Worm (Caenorhabditis elegans): ENCODE data around the gene gldi-7.

Gene gldi-7

DNA sequence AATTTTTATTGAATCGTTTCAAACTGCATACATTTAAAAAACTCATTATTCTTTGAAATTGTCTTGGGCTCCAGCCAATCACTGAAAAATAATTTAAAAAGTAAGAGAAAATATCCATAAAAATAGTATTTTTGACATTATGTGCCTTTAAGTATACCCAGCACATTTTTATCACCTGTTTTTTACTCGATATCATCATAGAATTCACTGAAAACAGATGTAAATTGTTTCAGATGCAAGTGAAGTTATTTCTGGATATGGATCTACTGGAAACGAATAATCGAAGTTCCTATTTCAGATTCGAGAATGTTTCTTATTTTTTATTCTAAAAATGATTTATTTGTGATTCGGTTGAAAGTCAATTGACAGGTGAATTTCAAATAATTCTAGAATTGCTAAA lies 23.5 kb upstream of the gldi-7 start:
- no peak for TF ChIP-seq nhr-237 (tag; optimal IDR thresholded peaks at IDR 0.05)
- TF ChIP-seq nhr-11 (tag; optimal IDR thresholded peaks at IDR 0.05): no peak
- no peak for TF ChIP-seq snpc-1.2 (GFP tag; IDR thresholded peaks at IDR 0.05)
- TF ChIP-seq set-16 (GFP tag; IDR thresholded peaks at IDR 0.05): no peak
- no peak for TF ChIP-seq dmd-8 (GFP tag; IDR thresholded peaks at IDR 0.05)
- no peak for TF ChIP-seq egl-43 (GFP tag; IDR thresholded peaks at IDR 0.05)
- no peak for TF ChIP-seq skn-1 (tag; optimal IDR thresholded peaks at IDR 0.05)
- no peak for TF ChIP-seq gei-8 (GFP tag; optimal IDR thresholded peaks at IDR 0.05)
- no peak for TF ChIP-seq lir-3 (tag; optimal IDR thresholded peaks at IDR 0.05)
- TF ChIP-seq ama-1 (optimal IDR thresholded peaks at IDR 0.05): no peak
- no peak for TF ChIP-seq mxl-2 (GFP tag; conservative IDR thresholded peaks at IDR 0.05)
- TF ChIP-seq ztf-7 (tag; optimal IDR thresholded peaks at IDR 0.05): no peak
- no peak for TF ChIP-seq fkh-10 (GFP tag; optimal IDR thresholded peaks at IDR 0.05)
- TF ChIP-seq dpl-1 (GFP tag; optimal IDR thresholded peaks at IDR 0.05): no peak
- no peak for TF ChIP-seq hlh-30 (tag; optimal IDR thresholded peaks at IDR 0.05; ENCODE audit: insufficient read depth)
- no peak for TF ChIP-seq spr-3 (GFP tag; optimal IDR thresholded peaks at IDR 0.05)
- TF ChIP-seq hif-1 (tag; optimal IDR thresholded peaks at IDR 0.05): no peak
- TF ChIP-seq ces-1 (GFP tag; optimal IDR thresholded peaks at IDR 0.05): no peak
- no peak for TF ChIP-seq nhr-102 (tag; optimal IDR thresholded peaks at IDR 0.05)
- no peak for TF ChIP-seq saeg-2 (GFP tag; IDR thresholded peaks at IDR 0.05)

DNA sequence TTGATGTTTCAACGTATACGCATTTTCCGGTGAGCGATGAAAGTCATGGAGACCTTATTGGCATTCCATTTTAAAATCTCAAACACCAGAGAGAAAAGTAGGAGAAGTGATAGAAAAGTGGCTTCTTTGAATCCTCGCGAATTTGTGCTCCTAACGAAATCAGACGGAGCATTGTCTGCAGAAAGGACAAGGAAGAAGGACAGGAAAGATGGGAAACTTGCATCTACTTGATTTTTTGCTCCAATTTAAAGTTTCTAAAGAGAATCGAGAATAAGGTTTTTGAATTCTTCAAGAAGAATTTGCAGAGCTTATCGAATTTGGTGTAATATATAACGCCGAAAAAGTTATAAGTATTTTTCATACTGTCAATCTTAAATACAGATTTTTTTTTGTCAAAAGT lies 20.1 kb upstream of the gldi-7 start:
- TF ChIP-seq T20F7.1 (GFP tag; optimal IDR thresholded peaks at IDR 0.05) (no peak), ces-1 (GFP tag; optimal IDR thresholded peaks at IDR 0.05) (peak; percentile 20), fkh-10 (GFP tag; optimal IDR thresholded peaks at IDR 0.05) (peak; percentile 56)

DNA sequence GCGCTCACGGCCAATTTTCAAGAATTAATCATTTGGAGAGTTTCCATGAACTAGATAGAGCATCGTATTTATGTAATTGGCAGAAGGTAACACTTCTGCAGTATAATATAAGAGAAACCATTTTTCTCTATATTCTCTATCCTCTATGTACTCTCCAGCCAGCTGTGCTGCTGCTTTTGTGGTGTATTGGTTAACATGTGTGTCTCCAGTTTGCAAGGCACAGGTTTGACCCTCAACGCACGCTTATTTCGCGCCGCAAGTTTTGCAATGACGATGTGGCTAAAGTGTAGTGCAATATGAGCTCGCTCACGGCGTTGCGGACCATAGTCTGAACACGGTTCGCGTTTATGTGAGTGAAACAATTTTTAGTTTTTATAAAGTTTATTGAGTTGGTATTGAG lies 16.0 kb upstream of the gldi-7 start:
- TF ChIP-seq F37D6.2 (tag; optimal IDR thresholded peaks at IDR 0.05): peak; percentile 21
- TF ChIP-seq zag-1 (tag; optimal IDR thresholded peaks at IDR 0.05): no peak
- peak; percentile 54 for TF ChIP-seq nhr-48 (tag; optimal IDR thresholded peaks at IDR 0.05)
- peak; percentile 72 for TF ChIP-seq zfp-3 (GFP tag; conservative IDR thresholded peaks at IDR 0.05)
- no peak for TF ChIP-seq nhr-10 (tag; optimal IDR thresholded peaks at IDR 0.05)
- TF ChIP-seq mes-2 (tag; optimal IDR thresholded peaks at IDR 0.05; ENCODE audit: poor library complexity, severe bottlenecking): no peak
- peak; percentile 79; the same call in 1 of the 2 replicates for TF ChIP-seq ZK337.2 (GFP tag; IDR thresholded peaks at IDR 0.05)
- no peak; the same call in 1 of the 2 replicates for TF ChIP-seq mdt-29 (GFP tag; IDR thresholded peaks at IDR 0.05)
- TF ChIP-seq F10B5.3 (tag; optimal IDR thresholded peaks at IDR 0.05): no peak
- TF ChIP-seq skn-1 (tag; optimal IDR thresholded peaks at IDR 0.05): no peak
- TF ChIP-seq tra-1 (GFP tag; IDR thresholded peaks at IDR 0.05): peak; percentile 92
- peak; percentile 88 for TF ChIP-seq nhr-42 (GFP tag; IDR thresholded peaks at IDR 0.05)
- TF ChIP-seq lin-38 (GFP tag; IDR thresholded peaks at IDR 0.05): no peak; the same call in 1 of the 2 replicates
- TF ChIP-seq pqm-1 (tag; optimal IDR thresholded peaks at IDR 0.05): peak; percentile 6
- peak; percentile 61; the same call in 1 of the 2 replicates for TF ChIP-seq saeg-2 (GFP tag; IDR thresholded peaks at IDR 0.05)
- peak; percentile 89 for TF ChIP-seq nhr-111 (GFP tag; optimal IDR thresholded peaks at IDR 0.05)
- peak; percentile 84 for TF ChIP-seq gei-8 (GFP tag; optimal IDR thresholded peaks at IDR 0.05)
- TF ChIP-seq ama-1 (optimal IDR thresholded peaks at IDR 0.05): no peak
- TF ChIP-seq unc-39 (tag; optimal IDR thresholded peaks at IDR 0.05): no peak
- no peak for TF ChIP-seq attf-4 (tag; optimal IDR thresholded peaks at IDR 0.05)
- TF ChIP-seq aly-2 (tag; optimal IDR thresholded peaks at IDR 0.05): peak; percentile 15
- no peak for TF ChIP-seq dmd-6 (GFP tag; IDR thresholded peaks at IDR 0.05)
- TF ChIP-seq lir-3 (tag; optimal IDR thresholded peaks at IDR 0.05): peak; percentile 53
- TF ChIP-seq zip-11 (GFP tag; IDR thresholded peaks at IDR 0.05): peak; percentile 83
- TF ChIP-seq tag-97 (GFP tag; IDR thresholded peaks at IDR 0.05): 0 out of 2 replicates have a peak, but pooled peaks have one; percentile 61
- peak; percentile 54 for TF ChIP-seq nhr-28 (tag; optimal IDR thresholded peaks at IDR 0.05)
- TF ChIP-seq jun-1 (tag; optimal IDR thresholded peaks at IDR 0.05): no peak
- no peak; the same call in none of the 2 replicates for TF ChIP-seq dmd-8 (GFP tag; IDR thresholded peaks at IDR 0.05)
- TF ChIP-seq hlh-11 (tag; optimal IDR thresholded peaks at IDR 0.05): peak; percentile 72
- TF ChIP-seq Y5F2A.4 (GFP tag; optimal IDR thresholded peaks at IDR 0.05): peak; percentile 80
- peak; percentile 87 for TF ChIP-seq ctbp-1 (GFP tag; IDR thresholded peaks at IDR 0.05)
- TF ChIP-seq nhr-41 (GFP tag; IDR thresholded peaks at IDR 0.05): peak; percentile 53; the same call in 1 of the 2 replicates
- peak; percentile 63 for TF ChIP-seq zfp-2 (tag; optimal IDR thresholded peaks at IDR 0.05)

Data from whole organism, L4 larva.